Worm (Caenorhabditis elegans): ENCODE measurements around the gene exc-1.
A peak's percentile ranks its signal among the peaks of the same experiment; 100 is the strongest.

exc-1 gene

DNA sequence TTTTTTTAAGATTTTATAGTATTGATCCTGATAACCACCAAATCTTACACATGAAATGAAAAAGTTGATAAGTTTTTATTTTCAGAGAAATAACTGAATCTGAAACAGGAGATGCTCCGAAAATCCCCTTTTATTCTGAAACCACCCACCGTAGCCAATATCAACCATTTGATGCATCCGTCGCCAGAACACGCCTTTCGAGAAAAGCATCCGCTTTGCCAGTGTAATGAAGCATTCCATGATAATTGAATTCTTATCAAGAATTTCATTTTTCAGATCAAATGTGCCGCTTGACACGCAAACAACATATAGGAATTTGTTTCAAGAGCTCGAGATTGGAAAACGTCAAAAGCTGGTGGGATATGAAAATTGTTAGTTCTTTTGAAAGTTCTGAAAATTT, 27.6 kb upstream of the exc-1 start, which contains the start of gene tbh-1:
Gene tbh-1 (minus strand): TSS at position 101 of the 400 bp plus-strand sequence.
- TF ChIP-seq rnt-1 (tag; optimal IDR thresholded peaks at IDR 0.05), result no peak
- no peak for TF ChIP-seq F13H6.1 (tag; optimal IDR thresholded peaks at IDR 0.05)
- no peak for TF ChIP-seq ceh-22 (tag; optimal IDR thresholded peaks at IDR 0.05)

DNA sequence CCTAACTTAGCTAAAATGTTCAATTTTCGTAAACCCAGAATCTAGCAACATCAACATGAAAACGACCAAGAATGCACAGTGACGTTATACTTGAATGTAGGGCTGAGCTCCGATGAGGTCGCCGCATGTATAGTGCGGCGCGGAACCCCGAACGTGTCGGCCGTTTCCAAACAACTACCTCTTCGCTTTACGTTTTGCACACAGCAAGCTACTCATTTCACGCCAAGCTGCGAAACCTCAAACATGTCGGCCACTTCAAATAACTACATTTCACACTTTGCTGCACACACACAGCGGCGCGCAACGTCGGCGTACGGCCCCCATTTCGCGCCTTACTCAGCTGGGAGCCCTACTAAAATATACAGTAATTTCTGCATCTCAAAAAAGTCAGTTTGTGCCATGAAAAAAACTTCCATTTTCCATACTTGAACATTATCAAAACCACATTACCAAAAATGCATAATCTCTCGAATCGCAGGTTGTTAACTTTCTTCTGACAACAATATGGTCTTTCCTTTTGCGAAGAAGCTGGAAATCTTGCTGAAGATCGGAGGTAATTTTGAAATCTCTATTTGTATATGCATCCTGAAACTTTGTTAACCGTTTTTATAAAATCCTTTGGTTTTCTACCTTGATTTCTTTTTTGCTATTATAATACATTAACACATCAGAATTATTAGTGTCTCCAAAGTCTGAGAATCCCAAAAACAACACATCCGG, 25.4 kb upstream of the exc-1 start, which contains the start of gene H13N06.7:
Gene H13N06.7 (plus strand): TSS at position 670 of the 720 bp plus-strand sequence.
- TF ChIP-seq ahr-1 (tag; optimal IDR thresholded peaks at IDR 0.05), result no peak
- TF ChIP-seq ceh-6 (GFP tag; optimal IDR thresholded peaks at IDR 0.05), result no peak
- no peak for TF ChIP-seq ceh-18 (tag; optimal IDR thresholded peaks at IDR 0.05)
- TF ChIP-seq ceh-48 (tag; optimal IDR thresholded peaks at IDR 0.05), result no peak
- no peak for TF ChIP-seq eyg-1 (tag; optimal IDR thresholded peaks at IDR 0.05)
- no peak for TF ChIP-seq pax-1 (tag; optimal IDR thresholded peaks at IDR 0.05)
- no peak for TF ChIP-seq nfya-1 (tag; optimal IDR thresholded peaks at IDR 0.05)
- no peak for TF ChIP-seq rnt-1 (tag; optimal IDR thresholded peaks at IDR 0.05)
- no peak for TF ChIP-seq ceh-9 (tag; optimal IDR thresholded peaks at IDR 0.05)
- TF ChIP-seq ztf-16 (tag; optimal IDR thresholded peaks at IDR 0.05), result no peak
- no peak for TF ChIP-seq hlh-15 (tag; optimal IDR thresholded peaks at IDR 0.05)
- TF ChIP-seq fax-1 (tag; optimal IDR thresholded peaks at IDR 0.05), result no peak
- TF ChIP-seq T23F11.4 (GFP tag; optimal IDR thresholded peaks at IDR 0.05), result no peak
- no peak for TF ChIP-seq dmd-4 (tag; optimal IDR thresholded peaks at IDR 0.05; ENCODE audit: borderline replicate concordance)
- TF ChIP-seq mec-3 (tag; optimal IDR thresholded peaks at IDR 0.05; ENCODE audit: borderline replicate concordance), result no peak
- TF ChIP-seq nhr-11 (tag; optimal IDR thresholded peaks at IDR 0.05), result no peak
- TF ChIP-seq unc-55 (GFP tag; optimal IDR thresholded peaks at IDR 0.05), result no peak
- TF ChIP-seq pat-9 (tag; optimal IDR thresholded peaks at IDR 0.05), result no peak
- no peak for TF ChIP-seq elt-4 (tag; optimal IDR thresholded peaks at IDR 0.05)

DNA sequence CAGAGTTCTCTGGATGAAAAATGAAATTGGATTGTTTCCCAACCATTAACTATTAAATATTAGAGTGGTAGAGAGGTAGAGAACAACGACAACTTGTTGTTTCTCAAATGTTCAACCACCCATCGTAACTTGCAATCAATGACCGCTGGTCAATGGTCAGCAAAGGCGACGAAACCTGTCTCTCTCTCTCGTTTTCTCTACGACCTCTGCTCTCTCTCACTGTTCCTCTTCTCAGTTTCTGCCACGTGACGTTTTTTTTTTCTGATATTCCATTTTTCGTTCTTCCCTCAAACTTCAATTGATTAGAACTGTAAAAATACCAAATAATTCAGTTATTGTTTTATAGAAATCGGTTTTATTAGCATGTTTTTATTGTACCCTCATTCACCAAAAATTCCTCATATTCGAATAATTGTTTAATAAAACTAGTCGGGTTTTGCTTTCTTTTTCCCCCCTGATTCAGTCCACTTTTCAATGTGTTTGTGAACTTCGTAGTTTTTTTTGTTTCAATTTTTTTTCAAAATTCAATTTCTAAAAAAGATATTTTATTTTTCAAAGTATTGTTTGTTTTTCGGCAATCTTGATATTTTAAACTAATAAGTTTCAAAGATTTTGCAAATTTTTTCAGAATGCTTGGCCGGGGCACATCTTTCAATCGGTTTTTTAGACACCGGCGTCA, 19.9 kb upstream of the exc-1 start, which contains the start of gene suox-1:
Gene suox-1 (plus strand): TSS at position 629 of the 679 bp plus-strand sequence.
- no peak for TF ChIP-seq dve-1 (tag; optimal IDR thresholded peaks at IDR 0.05)
- peak; percentile 34 for TF ChIP-seq hlh-30 (tag; optimal IDR thresholded peaks at IDR 0.05; ENCODE audit: insufficient read depth)

DNA sequence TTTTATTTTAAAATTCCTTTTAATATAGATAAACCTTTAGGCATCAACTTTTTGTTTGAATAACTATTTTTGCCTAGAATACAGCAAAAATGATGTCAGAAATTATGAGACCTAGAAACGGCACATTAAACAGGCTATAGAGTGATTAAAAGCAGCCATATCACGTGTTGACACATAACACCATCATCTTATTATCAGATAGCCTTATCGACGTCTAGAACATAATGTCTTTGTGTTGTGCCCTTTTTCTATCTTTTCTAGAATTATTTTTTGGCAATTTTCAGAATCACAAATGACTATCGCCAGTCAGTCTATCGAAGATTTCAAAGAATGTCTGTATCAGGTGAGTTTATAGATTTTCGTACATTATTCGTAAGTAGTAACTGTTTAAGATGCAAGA, 16.9 kb upstream of the exc-1 start:
- TF ChIP-seq pha-4 (tag; optimal IDR thresholded peaks at IDR 0.05) (no peak), gmeb-2 (tag; optimal IDR thresholded peaks at IDR 0.05) (no peak), pag-3 (tag; optimal IDR thresholded peaks at IDR 0.05; ENCODE audit: borderline replicate concordance) (no peak), che-1 (tag; optimal IDR thresholded peaks at IDR 0.05) (no peak), tbx-7 (tag; optimal IDR thresholded peaks at IDR 0.05) (no peak)

DNA sequence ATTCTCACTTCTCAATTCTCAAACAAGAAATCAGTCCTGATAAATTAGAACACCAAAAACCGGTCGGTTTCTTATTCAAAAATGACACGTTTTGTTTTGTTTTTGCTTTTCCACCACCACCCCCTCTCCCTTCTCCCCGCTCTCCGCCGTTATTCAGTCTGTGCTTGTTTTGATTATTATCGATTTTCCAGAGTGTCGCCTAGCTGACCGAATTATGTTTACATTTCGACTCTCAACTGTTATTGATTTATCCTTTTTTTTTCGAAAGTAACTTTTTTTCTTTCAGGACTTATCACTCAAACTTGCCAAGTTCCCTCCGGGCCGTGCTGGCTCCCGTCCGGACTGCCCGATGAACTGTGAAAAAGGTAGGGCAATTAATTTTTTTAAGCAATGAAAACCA, 16.1 kb upstream of the exc-1 start, which contains the start of gene gob-1:
Gene gob-1 (plus strand): TSS at position 281 of the 400 bp plus-strand sequence.
- TF ChIP-seq hlh-15 (tag; optimal IDR thresholded peaks at IDR 0.05) (no peak), dmd-4 (tag; optimal IDR thresholded peaks at IDR 0.05; ENCODE audit: borderline replicate concordance) (no peak), ets-4 (tag; optimal IDR thresholded peaks at IDR 0.05) (no peak), ztf-16 (tag; optimal IDR thresholded peaks at IDR 0.05) (no peak), ceh-14 (tag; optimal IDR thresholded peaks at IDR 0.05) (no peak), pha-2 (tag; optimal IDR thresholded peaks at IDR 0.05) (no peak), ceh-45 (GFP tag; IDR thresholded peaks at IDR 0.05) (no peak), npax-4 (tag; optimal IDR thresholded peaks at IDR 0.05) (no peak), mec-3 (tag; optimal IDR thresholded peaks at IDR 0.05; ENCODE audit: borderline replicate concordance) (no peak), sox-2 (GFP tag; IDR thresholded peaks at IDR 0.05) (no peak)
